Worm (Caenorhabditis elegans) whole organism, mixed stage, embryonic: Measurements from ENCODE around the gene W07B8.4.

Experiments used
- flh-1 ChIP-seq: fragments of 200-800 bp; sonication (Bioruptor generic); optimal IDR thresholded peaks from 2 replicates; lab custom pipeline; 2018; ENCODE audit warnings: mild to moderate bottlenecking, missing genetic modification characterization, moderate library complexity, missing compliant biosample characterization
- lin-13 ChIP-seq: fragments of 150-350 bp; optimal IDR thresholded peaks from 2 replicates; lab custom pipeline; 2014; ENCODE audit warnings: missing biosample characterization, missing genetic modification characterization
- nhr-28 ChIP-seq: fragments of 150-350 bp; optimal IDR thresholded peaks from 2 replicates; lab custom pipeline; 2014; ENCODE audit warnings: missing biosample characterization, missing genetic modification characterization
- unc-120 ChIP-seq: sonication (generic microtip); optimal IDR thresholded peaks from 2 replicates; lab custom pipeline; 2017; ENCODE audit warnings: missing genetic modification characterization, missing compliant biosample characterization; ENCODE audit not compliant: poor library complexity, severe bottlenecking
- unc-39 ChIP-seq: fragments of 150-350 bp; optimal IDR thresholded peaks from 2 replicates; lab custom pipeline; 2014; ENCODE audit warnings: missing biosample characterization, missing genetic modification characterization
- unc-62 ChIP-seq: fragments of 150-350 bp; optimal IDR thresholded peaks from 2 replicates; lab custom pipeline; 2014; ENCODE audit warnings: missing biosample characterization, missing genetic modification reagents, missing genetic modification characterization
- ztf-11 ChIP-seq: fragments of 150-350 bp; optimal IDR thresholded peaks from 2 replicates; lab custom pipeline; 2014; ENCODE audit warnings: missing biosample characterization, missing genetic modification characterization

ce11 chrV:1120101-1120500 lies 11.6 kb downstream of the W07B8.4 start:
- TF ChIP-seq ztf-11 (tag; lab: Kevin White, UChicago) (no peak), unc-62 (no peak), flh-1 (GFP tag; lab: Kevin White, UChicago) (no peak), unc-120 (no peak), nhr-28 (no peak), lin-13 (no peak), unc-39 (tag; lab: Kevin White, UChicago) (no peak)
